Worm (Caenorhabditis elegans): ENCODE results near the gene irld-28.

DNA sequence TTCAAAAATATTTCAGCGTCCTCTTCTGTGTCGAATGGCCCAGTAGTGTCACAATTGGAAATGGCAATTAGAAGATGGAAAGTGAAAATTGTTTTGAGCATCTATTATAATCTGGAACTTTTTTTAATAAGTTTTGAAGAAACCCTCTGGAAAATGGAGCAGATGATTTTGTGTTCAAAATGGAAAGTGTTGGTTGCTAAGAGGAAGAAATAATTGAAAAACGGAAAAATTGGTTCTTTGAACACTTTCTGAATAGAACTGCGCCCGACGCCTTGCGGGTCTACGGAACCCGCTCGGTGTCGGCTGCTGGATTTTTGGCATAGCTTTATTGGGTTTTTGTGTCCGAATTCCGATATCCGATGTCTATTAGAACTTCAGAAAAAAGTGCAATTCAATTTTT lies at the start of gene irld-28:
- TF ChIP-seq Y79H2A.3 (GFP tag; conservative IDR thresholded peaks at IDR 0.05) (no peak), lin-54 (GFP tag; optimal IDR thresholded peaks at IDR 0.05) (no peak), ztf-26 (tag; optimal IDR thresholded peaks at IDR 0.05) (no peak), pha-4 (tag; optimal IDR thresholded peaks at IDR 0.05) (no peak), nfya-2 (GFP tag; IDR thresholded peaks at IDR 0.05) (no peak), lin-35 (GFP tag; optimal IDR thresholded peaks at IDR 0.05) (no peak), dpl-1 (GFP tag; optimal IDR thresholded peaks at IDR 0.05) (no peak), T26A5.8 (tag; optimal IDR thresholded peaks at IDR 0.05) (no peak), snpc-1.3 (tag; optimal IDR thresholded peaks at IDR 0.05; ENCODE audit: insufficient read depth) (no peak), unc-62 (GFP tag; optimal IDR thresholded peaks at IDR 0.05) (no peak), snpc-4 (GFP tag; optimal IDR thresholded peaks at IDR 0.05) (no peak), snpc-4 (tag; optimal IDR thresholded peaks at IDR 0.05) (no peak)
